Fruit fly (Drosophila melanogaster): Measurements from ENCODE around the gene SMC3.

DNA sequence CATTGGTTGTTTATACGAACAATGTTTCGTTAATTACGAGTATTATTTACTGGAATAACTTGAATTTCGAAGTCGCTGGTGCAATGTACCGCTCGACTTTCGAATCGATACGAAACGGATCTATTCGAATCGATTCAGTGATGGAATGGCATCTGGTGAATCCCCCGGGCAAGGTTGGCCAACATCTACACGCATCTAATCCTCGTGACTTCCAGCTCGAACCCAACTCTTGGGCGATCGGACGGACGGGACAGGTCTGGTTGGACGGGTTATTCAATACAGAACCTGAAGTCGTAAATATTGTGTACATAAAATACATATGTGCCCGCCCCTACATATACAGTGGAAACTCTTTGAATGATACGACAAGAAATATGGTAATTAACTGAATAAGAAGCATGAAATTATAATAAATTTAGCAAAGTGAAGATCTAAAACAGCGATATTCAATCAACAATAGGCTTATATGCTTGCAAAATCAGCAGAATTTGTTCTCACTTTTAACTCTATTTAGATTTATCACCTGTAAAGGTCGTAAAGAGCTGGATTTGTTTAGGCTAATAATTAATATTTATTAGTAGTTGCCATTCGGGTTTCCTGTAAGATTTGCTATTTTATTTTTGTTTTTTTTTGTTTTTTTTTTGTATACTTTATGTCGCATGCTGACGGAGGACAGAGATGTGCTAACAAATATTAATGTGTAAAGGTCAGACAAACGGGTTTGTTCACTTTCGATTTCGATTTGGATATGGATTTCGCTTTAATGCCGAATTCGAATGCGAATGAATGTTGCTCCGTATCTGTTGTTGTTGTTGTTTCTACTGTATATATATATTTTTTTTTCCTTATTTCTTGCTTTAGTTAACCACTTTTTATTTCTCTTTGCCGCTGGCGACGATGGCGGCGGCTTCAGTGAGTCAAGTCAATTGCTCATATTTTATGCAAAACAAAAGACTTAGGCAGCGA is 23.8 kb upstream of the SMC3 start:
- TF ChIP-seq CG7101 (tag; optimal IDR thresholded peaks at IDR 0.05) (no peak), CG14711 (tag; optimal IDR thresholded peaks at IDR 0.05) (no peak), pad (GFP tag; optimal IDR thresholded peaks at IDR 0.05) (no peak)
